Worm (Caenorhabditis elegans) whole organism, L4/young adult: Measurements from ENCODE around the gene Y51A2D.13.
A peak's percentile ranks its signal among the peaks of the same experiment; 100 is the strongest.

Source experiments
- W03F9.2 ChIP-seq: fragments of 150-350 bp; optimal IDR thresholded peaks from 2 replicates; lab custom pipeline; 2014; ENCODE audit warnings: missing biosample characterization, missing genetic modification characterization
- dao-5 ChIP-seq: sonication (generic microtip); optimal IDR thresholded peaks from 2 replicates; lab custom pipeline; 2016; ENCODE audit warnings: missing genotype, missing genetic modification characterization, moderate library complexity, missing compliant biosample characterization
- him-1 ChIP-seq: sonication (generic microtip); optimal IDR thresholded peaks from 2 replicates; lab custom pipeline; 2016; ENCODE audit warnings: missing genotype, missing genetic modification reagents, missing genetic modification characterization, missing compliant biosample characterization

Y51A2D.13 gene

ce11 chrV:18560188-18560587 is 19.4 kb downstream of the Y51A2D.13 start, which contains the start of gene ttr-26:
ttr-26 (minus strand) TSS chrV:18560288.
- TF ChIP-seq W03F9.2 (tag; lab: Kevin White, UChicago), result no peak
- TF ChIP-seq dao-5, result no peak
- no peak for TF ChIP-seq him-1 (tag; lab: Kevin White, UChicago)

- no peak for TF ChIP-seq dao-5
- no peak for TF ChIP-seq him-1 (tag; lab: Kevin White, UChicago)
- no peak for TF ChIP-seq W03F9.2 (tag; lab: Kevin White, UChicago)
These were observed 23.1 kb downstream of the Y51A2D.13 start, which contains the start of the genes ttr-24 and ttr-25 for ce11 chrV:18556488-18556887. ttr-24 (minus strand) TSS chrV:18556643. ttr-25 (plus strand) TSS chrV:18556714.

- TF ChIP-seq dao-5, result no peak
- TF ChIP-seq him-1 (tag; lab: Kevin White, UChicago), result no peak
- TF ChIP-seq W03F9.2 (tag; lab: Kevin White, UChicago), result no peak
These were observed 25.8 kb downstream of the Y51A2D.13 start, which contains the start of gene Y51A2D.8 for ce11 chrV:18553750-18554149. Y51A2D.8 (minus strand) TSS chrV:18553850.

ce11 chrV:18536015-18536414 is 43.6 kb downstream of the Y51A2D.13 start:
- TF ChIP-seq him-1 (tag; lab: Kevin White, UChicago), result no peak
- TF ChIP-seq W03F9.2 (tag; lab: Kevin White, UChicago), result no peak
- no peak for TF ChIP-seq dao-5

- no peak for TF ChIP-seq him-1 (tag; lab: Kevin White, UChicago)
- TF ChIP-seq W03F9.2 (tag; lab: Kevin White, UChicago), result peak; percentile 40
- no peak for TF ChIP-seq dao-5
These were observed 46.0 kb downstream of the Y51A2D.13 start, which contains the start of gene ints-5 for ce11 chrV:18533606-18534005. ints-5 (plus strand) TSS chrV:18533953.

ce11 chrV:18524460-18524859 is 55.1 kb downstream of the Y51A2D.13 start, which contains the start of gene hmit-1.2:
hmit-1.2 (plus strand) TSS chrV:18524760.
- TF ChIP-seq dao-5, result no peak
- no peak for TF ChIP-seq W03F9.2 (tag; lab: Kevin White, UChicago)
- no peak for TF ChIP-seq him-1 (tag; lab: Kevin White, UChicago)
